Worm (Caenorhabditis elegans) whole organism, young adult: Measurements from ENCODE around the gene fic-1.
A peak's percentile ranks its signal among the peaks of the same experiment; 100 is the strongest.

ENCODE experiments used
- B0261.1 ChIP-seq: sonication (generic microtip); optimal IDR thresholded peaks from 2 replicates; lab custom pipeline; 2016; ENCODE audit warnings: mild to moderate bottlenecking, missing genetic modification characterization, moderate library complexity, missing compliant biosample characterization
- B0336.3 ChIP-seq: fragments of 200-800 bp; sonication (Bioruptor generic); IDR thresholded peaks from 2 replicates; pipeline ENCODE4 v1.3.6; 2022; ENCODE audit warnings: missing genetic modification characterization, missing compliant biosample characterization
- C06A6.2 ChIP-seq: fragments of 200-800 bp; sonication (Bioruptor generic); conservative IDR thresholded peaks from 2 replicates; pipeline ENCODE4 v1.3.6; 2022; ENCODE audit warnings: missing genetic modification characterization, missing compliant biosample characterization
- F22D6.2 ChIP-seq: sonication (generic microtip); optimal IDR thresholded peaks from 2 replicates; lab custom pipeline; 2016; ENCODE audit warnings: mild to moderate bottlenecking, missing genetic modification characterization, missing compliant biosample characterization
- F23B12.7 ChIP-seq: sonication (generic microtip); optimal IDR thresholded peaks from 2 replicates; lab custom pipeline; 2017; ENCODE audit warnings: missing genetic modification characterization, mild to moderate bottlenecking, missing compliant biosample characterization, antibody characterized with exemption, moderate library complexity; ENCODE audit not compliant: insufficient read depth
- F57C9.4 ChIP-seq: sonication (generic microtip); optimal IDR thresholded peaks from 2 replicates; lab custom pipeline; 2017; ENCODE audit warnings: mild to moderate bottlenecking, missing genetic modification characterization, missing compliant biosample characterization
- K12H6.12 ChIP-seq: fragments of 200-800 bp; sonication (Bioruptor generic); optimal IDR thresholded peaks from 2 replicates; lab custom pipeline; 2018; ENCODE audit warnings: mild to moderate bottlenecking, missing genetic modification characterization, missing compliant biosample characterization
- T07F8.4 ChIP-seq: sonication (generic microtip); optimal IDR thresholded peaks from 2 replicates; lab custom pipeline; 2016; ENCODE audit warnings: mild to moderate bottlenecking, missing genetic modification characterization, moderate library complexity, missing compliant biosample characterization
- T26A5.8 ChIP-seq: sonication (generic microtip); optimal IDR thresholded peaks from 2 replicates; lab custom pipeline; 2016; ENCODE audit warnings: missing genetic modification characterization, missing compliant biosample characterization
- Y67H2A.10 ChIP-seq: fragments of 200-800 bp; sonication (Bioruptor generic); conservative IDR thresholded peaks from 2 replicates; pipeline ENCODE4 v1.3.6; 2022; ENCODE audit warnings: missing genetic modification reagents, missing genetic modification characterization, missing compliant biosample characterization
- ZK185.1 ChIP-seq: sonication (generic microtip); optimal IDR thresholded peaks from 2 replicates; lab custom pipeline; 2016; ENCODE audit warnings: mild to moderate bottlenecking, missing genetic modification characterization, missing compliant biosample characterization; ENCODE audit not compliant: poor library complexity, severe bottlenecking
- ama-1 ChIP-seq, 3 experiments: fragments of 150-350 bp in 1 of 3; sonication (generic microtip) in 2 of 3; optimal IDR thresholded peaks; 2 replicates each; lab custom pipeline; 2014 to 2018; ENCODE audit warnings: missing biosample characterization in 2 of 3, missing genetic modification characterization in 2 of 3, missing genetic modification reagents in 2 of 3
- attf-5 ChIP-seq: fragments of 200-800 bp; sonication (Bioruptor generic); optimal IDR thresholded peaks from 2 replicates; lab custom pipeline; 2018; ENCODE audit warnings: mild to moderate bottlenecking, missing genetic modification characterization, missing compliant biosample characterization
- bed-2 ChIP-seq: fragments of 200-800 bp; sonication (Bioruptor generic); IDR thresholded peaks from 2 replicates; pipeline ENCODE4 v1.3.6; 2022; ENCODE audit warnings: missing genetic modification reagents, missing genetic modification characterization, missing compliant biosample characterization
- cebp-1 ChIP-seq, 2 experiments: fragments of 200-800 bp in 1 of 2; sonication (Bioruptor generic) in 1 of 2; sonication (generic microtip) in 1 of 2; IDR thresholded peaks in 1 of 2; optimal IDR thresholded peaks in 1 of 2; 2 replicates each; pipeline versions ENCODE4 v1.3.6 to Lab custom; 2017 to 2022; ENCODE audit warnings: missing compliant biosample characterization in 2 of 2, missing genetic modification characterization in 2 of 2, mild to moderate bottlenecking in 1 of 2, missing genetic modification reagents in 1 of 2, moderate library complexity in 1 of 2
- ceh-79 ChIP-seq: sonication (generic microtip); optimal IDR thresholded peaks from 2 replicates; lab custom pipeline; 2017; ENCODE audit warnings: mild to moderate bottlenecking, missing genetic modification characterization, missing compliant biosample characterization
- die-1 ChIP-seq: sonication (generic microtip); optimal IDR thresholded peaks from 2 replicates; lab custom pipeline; 2016; ENCODE audit warnings: missing genotype, mild to moderate bottlenecking, missing genetic modification characterization, missing compliant biosample characterization
- dox-1 ChIP-seq: fragments of 200-800 bp; sonication (Bioruptor generic); IDR thresholded peaks from 2 replicates; pipeline ENCODE4 v1.3.6; 2022; ENCODE audit warnings: missing genetic modification reagents, missing genetic modification characterization, missing compliant biosample characterization
- dpl-1 ChIP-seq: fragments of 150-350 bp; optimal IDR thresholded peaks from 2 replicates; lab custom pipeline; 2014; ENCODE audit warnings: missing biosample characterization, missing genetic modification reagents, missing genetic modification characterization
- ekl-4 ChIP-seq: fragments of 200-800 bp; sonication (Bioruptor generic); IDR thresholded peaks from 2 replicates; pipeline ENCODE4 v1.3.6; 2022; ENCODE audit warnings: missing genetic modification reagents, missing genetic modification characterization, missing compliant biosample characterization
- fkh-3 ChIP-seq: sonication (generic microtip); optimal IDR thresholded peaks from 2 replicates; lab custom pipeline; 2016; ENCODE audit warnings: mild to moderate bottlenecking, missing genetic modification characterization, missing compliant biosample characterization
- hmg-1.2 ChIP-seq: fragments of 200-800 bp; sonication (Bioruptor generic); IDR thresholded peaks from 2 replicates; pipeline ENCODE4 v1.3.6; 2022; ENCODE audit warnings: missing genetic modification reagents, missing genetic modification characterization, missing compliant biosample characterization
- hrde-1 ChIP-seq: sonication (generic microtip); optimal IDR thresholded peaks from 2 replicates; lab custom pipeline; 2016; ENCODE audit warnings: missing genetic modification characterization, mild to moderate bottlenecking, missing compliant biosample characterization, moderate library complexity, missing genotype, missing genetic modification reagents, borderline replicate concordance
- lin-40 ChIP-seq: sonication (generic microtip); optimal IDR thresholded peaks from 2 replicates; lab custom pipeline; 2016; ENCODE audit warnings: missing genetic modification characterization, mild to moderate bottlenecking, missing compliant biosample characterization, missing genotype, missing genetic modification reagents
- madf-10 ChIP-seq: sonication (generic microtip); optimal IDR thresholded peaks from 2 replicates; lab custom pipeline; 2016; ENCODE audit warnings: mild to moderate bottlenecking, missing genetic modification characterization, missing compliant biosample characterization
- mcd-1 ChIP-seq: fragments of 200-800 bp; sonication (Bioruptor generic); IDR thresholded peaks from 2 replicates; pipeline ENCODE4 v1.3.6; 2022; ENCODE audit warnings: missing genetic modification reagents, missing genetic modification characterization, missing compliant biosample characterization
- mxl-1 ChIP-seq: sonication (generic microtip); optimal IDR thresholded peaks from 2 replicates; lab custom pipeline; 2016; ENCODE audit warnings: missing genetic modification characterization, missing compliant biosample characterization
- nfyb-1 ChIP-seq: fragments of 200-800 bp; sonication (Bioruptor generic); IDR thresholded peaks from 2 replicates; pipeline ENCODE4 v1.3.6; 2022; ENCODE audit warnings: missing genetic modification reagents, missing genetic modification characterization, missing compliant biosample characterization
- nhr-80 ChIP-seq: sonication (generic microtip); optimal IDR thresholded peaks from 2 replicates; lab custom pipeline; 2016; ENCODE audit warnings: missing genetic modification characterization, missing compliant biosample characterization
- pbrm-1 ChIP-seq: fragments of 200-800 bp; sonication (Bioruptor generic); IDR thresholded peaks from 2 replicates; pipeline ENCODE4 v1.3.6; 2022; ENCODE audit warnings: missing genetic modification reagents, missing genetic modification characterization, missing compliant biosample characterization
- pha-4 ChIP-seq: fragments of 150-350 bp; sonication (generic microtip); optimal IDR thresholded peaks from 2 replicates; lab custom pipeline; 2014; ENCODE audit warnings: missing biosample characterization, missing genetic modification reagents, missing genetic modification characterization
- rpc-1 ChIP-seq, 2 experiments: fragments of 150-350 bp in 1 of 2; sonication (generic microtip) in 1 of 2; optimal IDR thresholded peaks; 2 replicates each; lab custom pipeline; 2014 to 2018; ENCODE audit warnings: missing biosample characterization in 1 of 2, missing genetic modification characterization in 1 of 2, missing genetic modification reagents in 1 of 2, missing genotype in 1 of 2
- sdz-38 ChIP-seq: sonication (generic microtip); optimal IDR thresholded peaks from 2 replicates; lab custom pipeline; 2016; ENCODE audit warnings: missing genotype, missing genetic modification characterization, missing compliant biosample characterization
- snpc-1.1 ChIP-seq: sonication (generic microtip); optimal IDR thresholded peaks from 2 replicates; lab custom pipeline; 2017; ENCODE audit warnings: missing genetic modification characterization, mild to moderate bottlenecking, missing compliant biosample characterization, antibody characterized with exemption, moderate library complexity, missing genotype, missing genetic modification reagents; ENCODE audit not compliant: insufficient read depth
- snpc-1.3 ChIP-seq: sonication (generic microtip); optimal IDR thresholded peaks from 2 replicates; lab custom pipeline; 2017; ENCODE audit warnings: missing genetic modification characterization, mild to moderate bottlenecking, missing compliant biosample characterization, antibody characterized with exemption, moderate library complexity, missing genotype, missing genetic modification reagents; ENCODE audit not compliant: insufficient read depth
- somi-1 ChIP-seq: fragments of 200-800 bp; sonication (Bioruptor generic); optimal IDR thresholded peaks from 2 replicates; lab custom pipeline; 2018; ENCODE audit warnings: mild to moderate bottlenecking, missing genetic modification characterization, missing compliant biosample characterization
- unc-130 ChIP-seq: sonication (generic microtip); optimal IDR thresholded peaks from 2 replicates; lab custom pipeline; 2016; ENCODE audit warnings: missing genetic modification reagents, missing genetic modification characterization, missing compliant biosample characterization
- unc-62 ChIP-seq: fragments of 150-350 bp; optimal IDR thresholded peaks from 2 replicates; lab custom pipeline; 2014; ENCODE audit warnings: missing biosample characterization, missing genetic modification reagents, missing genetic modification characterization
- ztf-26 ChIP-seq: sonication (generic microtip); optimal IDR thresholded peaks from 2 replicates; lab custom pipeline; 2017; ENCODE audit warnings: missing genetic modification characterization, missing compliant biosample characterization
- ztf-3 ChIP-seq: fragments of 200-800 bp; sonication (Bioruptor generic); optimal IDR thresholded peaks from 2 replicates; lab custom pipeline; 2018; ENCODE audit warnings: mild to moderate bottlenecking, missing genetic modification characterization, missing compliant biosample characterization
- ztf-6 ChIP-seq: fragments of 200-800 bp; sonication (Bioruptor generic); IDR thresholded peaks from 2 replicates; pipeline ENCODE4 v1.3.6; 2022; ENCODE audit warnings: missing genetic modification reagents, missing genetic modification characterization, missing compliant biosample characterization

The fic-1 gene

ce11 chrIV:10970333-10970732, 33.1 kb downstream of the fic-1 start (continued):
- no peak for TF ChIP-seq Y67H2A.10 (GFP tag; lab: Robert Waterston, UW)
- no peak for TF ChIP-seq madf-10 (tag; lab: Kevin White, UChicago)
- no peak for TF ChIP-seq pbrm-1
- no peak for TF ChIP-seq dpl-1 (GFP tag; lab: Kevin White, UChicago)
- no peak for TF ChIP-seq ZK185.1

- TF ChIP-seq F22D6.2 (no peak), snpc-1.1 (tag; lab: Kevin White, UChicago) (no peak), unc-130 (GFP tag; lab: Kevin White, UChicago) (no peak), B0336.3 (no peak), mcd-1 (GFP tag; lab: Robert Waterston, UW) (no peak), ama-1 (optimal IDR thresholded peaks at IDR 0.05; lab: Kevin White, UChicago) (no peak), ama-1 (GFP tag; optimal IDR thresholded peaks at IDR 0.05; lab: Kevin White, UChicago) (no peak)
Observed at ce11 chrIV:10970767-10971166, 33.5 kb downstream of the fic-1 start.

- peak; percentile 56 for TF ChIP-seq pha-4 (tag; lab: Kevin White, UChicago)
- no peak for TF ChIP-seq cebp-1 (GFP tag; IDR thresholded peaks at IDR 0.05; lab: Robert Waterston, UW)
- peak; percentile 29 for TF ChIP-seq cebp-1 (tag; optimal IDR thresholded peaks at IDR 0.05; lab: Kevin White, UChicago)
- 0 out of 2 replicates have a peak, but pooled peaks have one; percentile 40 for TF ChIP-seq ztf-6 (GFP tag; lab: Robert Waterston, UW)
- TF ChIP-seq T07F8.4 (tag; lab: Kevin White, UChicago), result no peak
- peak; percentile 27 for TF ChIP-seq nhr-80 (tag; lab: Kevin White, UChicago)
Observed at ce11 chrIV:10971636-10972199, 34.5 kb downstream of the fic-1 start.

ce11 chrIV:10975968-10976367, 38.7 kb downstream of the fic-1 start:
- no peak for TF ChIP-seq K12H6.12
- TF ChIP-seq somi-1 (GFP tag; lab: Kevin White, UChicago), result peak; percentile 37
- no peak for TF ChIP-seq snpc-1.3 (tag; lab: Kevin White, UChicago)
- no peak for TF ChIP-seq nfyb-1 (GFP tag; lab: Robert Waterston, UW)
- no peak for TF ChIP-seq T26A5.8 (tag; lab: Kevin White, UChicago)
- TF ChIP-seq sdz-38 (tag; lab: Kevin White, UChicago), result no peak
- peak; percentile 61 for TF ChIP-seq lin-40 (tag; lab: Kevin White, UChicago)
- peak; percentile 44; the same call in 1 of the 2 replicates for TF ChIP-seq hmg-1.2 (GFP tag; lab: Robert Waterston, UW)
- TF ChIP-seq dox-1, result 0 out of 2 replicates have a peak, but pooled peaks have one; percentile 28
- TF ChIP-seq ekl-4 (GFP tag; lab: Robert Waterston, UW), result 0 out of 2 replicates have a peak, but pooled peaks have one; percentile 7
- TF ChIP-seq F23B12.7 (tag; lab: Kevin White, UChicago), result no peak
- peak; percentile 44 for TF ChIP-seq nhr-80 (tag; lab: Kevin White, UChicago)
- TF ChIP-seq fkh-3 (tag; lab: Kevin White, UChicago), result no peak
- no peak for TF ChIP-seq ama-1 (optimal IDR thresholded peaks at IDR 0.05; lab: Kevin White, UChicago)
- TF ChIP-seq ama-1 (GFP tag; optimal IDR thresholded peaks at IDR 0.05; lab: Kevin White, UChicago), result no peak
- no peak for TF ChIP-seq cebp-1 (GFP tag; IDR thresholded peaks at IDR 0.05; lab: Robert Waterston, UW)
- peak; percentile 32 for TF ChIP-seq cebp-1 (tag; optimal IDR thresholded peaks at IDR 0.05; lab: Kevin White, UChicago)
- peak; percentile 62; the same call in 1 of the 2 replicates for TF ChIP-seq C06A6.2 (GFP tag; lab: Robert Waterston, UW)
- TF ChIP-seq B0261.1, result no peak
- TF ChIP-seq ztf-3 (GFP tag; lab: Kevin White, UChicago), result no peak
- TF ChIP-seq ztf-26, result peak; percentile 66
- no peak for TF ChIP-seq die-1
- TF ChIP-seq mxl-1 (tag; lab: Kevin White, UChicago), result no peak
- no peak for TF ChIP-seq ceh-79 (tag; lab: Kevin White, UChicago)
- no peak for TF ChIP-seq rpc-1 (optimal IDR thresholded peaks at IDR 0.05; lab: Kevin White, UChicago)
- no peak for TF ChIP-seq rpc-1 (tag; optimal IDR thresholded peaks at IDR 0.05; lab: Kevin White, UChicago)
- TF ChIP-seq F57C9.4 (tag; lab: Kevin White, UChicago), result no peak
- no peak for TF ChIP-seq unc-62
- no peak for TF ChIP-seq bed-2
- TF ChIP-seq hrde-1, result no peak
- TF ChIP-seq attf-5 (GFP tag; lab: Kevin White, UChicago), result no peak
- no peak for TF ChIP-seq unc-130 (GFP tag; lab: Kevin White, UChicago)
